Worm (Caenorhabditis elegans) whole organism, mixed stage, embryonic: ENCODE measurements around the gene H25K10.4.

Experiments used
- bed-3 ChIP-seq: fragments of 200-800 bp; sonication (Bioruptor generic); optimal IDR thresholded peaks from 3 replicates; lab custom pipeline; 2018; ENCODE audit warnings: mild to moderate bottlenecking, missing genetic modification characterization, moderate library complexity, missing compliant biosample characterization
- blmp-1 ChIP-seq: fragments of 150-350 bp; optimal IDR thresholded peaks from 2 replicates; lab custom pipeline; 2014; ENCODE audit warnings: missing biosample characterization, missing genetic modification characterization
- ceh-39 ChIP-seq: fragments of 150-350 bp; optimal IDR thresholded peaks from 2 replicates; lab custom pipeline; 2014; ENCODE audit warnings: missing biosample characterization, missing genetic modification characterization
- ceh-43 ChIP-seq: fragments of 200-800 bp; sonication (Bioruptor generic); optimal IDR thresholded peaks from 2 replicates; lab custom pipeline; 2018; ENCODE audit warnings: mild to moderate bottlenecking, missing genetic modification characterization, moderate library complexity, missing compliant biosample characterization
- ceh-83 ChIP-seq: fragments of 200-800 bp; sonication (Bioruptor generic); optimal IDR thresholded peaks from 2 replicates; lab custom pipeline; 2018; ENCODE audit warnings: mild to moderate bottlenecking, missing genetic modification characterization, missing compliant biosample characterization
- ces-1 ChIP-seq: fragments of 150-350 bp; optimal IDR thresholded peaks from 2 replicates; lab custom pipeline; 2014; ENCODE audit warnings: missing biosample characterization, missing genetic modification reagents, missing genetic modification characterization
- cnd-1 ChIP-seq: fragments of 200-800 bp; sonication (Bioruptor generic); optimal IDR thresholded peaks from 2 replicates; lab custom pipeline; 2018; ENCODE audit warnings: mild to moderate bottlenecking, missing genetic modification characterization, missing compliant biosample characterization
- drap-1 ChIP-seq: fragments of 200-800 bp; sonication (Bioruptor generic); optimal IDR thresholded peaks from 3 replicates; lab custom pipeline; 2018; ENCODE audit warnings: mild to moderate bottlenecking, missing genetic modification characterization, missing compliant biosample characterization
- elt-1 ChIP-seq: sonication (generic microtip); optimal IDR thresholded peaks from 2 replicates; lab custom pipeline; 2017; ENCODE audit warnings: missing genetic modification characterization, mild to moderate bottlenecking, missing compliant biosample characterization, antibody characterized with exemption, moderate library complexity, borderline replicate concordance; ENCODE audit not compliant: insufficient read depth
- elt-3 ChIP-seq: fragments of 150-350 bp; optimal IDR thresholded peaks from 2 replicates; lab custom pipeline; 2014; ENCODE audit warnings: missing biosample characterization, missing genetic modification characterization
- flh-1 ChIP-seq: fragments of 200-800 bp; sonication (Bioruptor generic); optimal IDR thresholded peaks from 2 replicates; lab custom pipeline; 2018; ENCODE audit warnings: mild to moderate bottlenecking, missing genetic modification characterization, moderate library complexity, missing compliant biosample characterization
- ham-2 ChIP-seq: fragments of 200-800 bp; sonication (Bioruptor generic); optimal IDR thresholded peaks from 2 replicates; lab custom pipeline; 2018; ENCODE audit warnings: mild to moderate bottlenecking, missing genetic modification characterization, missing compliant biosample characterization
- hlh-1 ChIP-seq: fragments of 150-350 bp; optimal IDR thresholded peaks from 2 replicates; lab custom pipeline; 2014; ENCODE audit warnings: missing biosample characterization, missing genetic modification reagents, missing genetic modification characterization
- lin-13 ChIP-seq: fragments of 150-350 bp; optimal IDR thresholded peaks from 2 replicates; lab custom pipeline; 2014; ENCODE audit warnings: missing biosample characterization, missing genetic modification characterization
- lin-32 ChIP-seq: fragments of 200-800 bp; sonication (Bioruptor generic); optimal IDR thresholded peaks from 2 replicates; lab custom pipeline; 2018; ENCODE audit warnings: mild to moderate bottlenecking, missing genetic modification characterization, missing compliant biosample characterization
- lsy-2 ChIP-seq: fragments of 150-350 bp; optimal IDR thresholded peaks from 2 replicates; lab custom pipeline; 2014; ENCODE audit warnings: missing biosample characterization, missing genetic modification characterization
- mab-5 ChIP-seq: fragments of 150-350 bp; optimal IDR thresholded peaks from 2 replicates; lab custom pipeline; 2014; ENCODE audit warnings: missing biosample characterization, missing genetic modification characterization
- mep-1 ChIP-seq: fragments of 150-350 bp; optimal IDR thresholded peaks from 2 replicates; lab custom pipeline; 2017; ENCODE audit warnings: missing biosample characterization, missing genetic modification reagents, missing genetic modification characterization, inconsistent platforms
- mls-2 ChIP-seq: sonication (generic microtip); optimal IDR thresholded peaks from 2 replicates; lab custom pipeline; 2016; ENCODE audit warnings: mild to moderate bottlenecking, missing genetic modification characterization, moderate library complexity, missing compliant biosample characterization
- nhr-12 ChIP-seq: fragments of 150-350 bp; optimal IDR thresholded peaks from 2 replicates; lab custom pipeline; 2014; ENCODE audit warnings: missing biosample characterization, missing genetic modification characterization
- nhr-2 ChIP-seq: fragments of 150-350 bp; optimal IDR thresholded peaks from 2 replicates; lab custom pipeline; 2014; ENCODE audit warnings: missing biosample characterization, missing genetic modification characterization
- nhr-237 ChIP-seq: fragments of 150-350 bp; optimal IDR thresholded peaks from 2 replicates; lab custom pipeline; 2014; ENCODE audit warnings: missing biosample characterization, missing genetic modification characterization
- nhr-28 ChIP-seq: fragments of 150-350 bp; optimal IDR thresholded peaks from 2 replicates; lab custom pipeline; 2014; ENCODE audit warnings: missing biosample characterization, missing genetic modification characterization
- pha-4 ChIP-seq: fragments of 150-350 bp; optimal IDR thresholded peaks from 2 replicates; lab custom pipeline; 2018; ENCODE audit warnings: missing biosample characterization, missing genetic modification reagents, missing genetic modification characterization
- snpc-4 ChIP-seq: fragments of 150-350 bp; optimal IDR thresholded peaks from 2 replicates; lab custom pipeline; 2014; ENCODE audit warnings: missing biosample characterization, missing genetic modification characterization
- sptf-1 ChIP-seq: sonication (generic microtip); optimal IDR thresholded peaks from 2 replicates; lab custom pipeline; 2017; ENCODE audit warnings: mild to moderate bottlenecking, missing genetic modification characterization, moderate library complexity, missing compliant biosample characterization
- tbx-8 ChIP-seq: fragments of 200-800 bp; sonication (Bioruptor generic); optimal IDR thresholded peaks from 2 replicates; lab custom pipeline; 2018; ENCODE audit warnings: mild to moderate bottlenecking, missing genetic modification characterization, moderate library complexity, missing compliant biosample characterization
- unc-120 ChIP-seq: sonication (generic microtip); optimal IDR thresholded peaks from 2 replicates; lab custom pipeline; 2017; ENCODE audit warnings: missing genetic modification characterization, missing compliant biosample characterization; ENCODE audit not compliant: poor library complexity, severe bottlenecking
- unc-39 ChIP-seq: fragments of 150-350 bp; optimal IDR thresholded peaks from 2 replicates; lab custom pipeline; 2014; ENCODE audit warnings: missing biosample characterization, missing genetic modification characterization
- zip-8 ChIP-seq: fragments of 150-350 bp; optimal IDR thresholded peaks from 2 replicates; lab custom pipeline; 2014; ENCODE audit warnings: missing biosample characterization, missing genetic modification characterization
- ztf-11 ChIP-seq: fragments of 150-350 bp; optimal IDR thresholded peaks from 2 replicates; lab custom pipeline; 2014; ENCODE audit warnings: missing biosample characterization, missing genetic modification characterization

Gene H25K10.4

ce11 chrIV:16186008-16186407 lies 39.8 kb upstream of the H25K10.4 start:
- TF ChIP-seq mep-1 (tag; lab: Kevin White, UChicago) (no peak), lin-13 (tag; lab: Kevin White, UChicago) (no peak), blmp-1 (no peak), cnd-1 (tag; lab: Kevin White, UChicago) (no peak), ztf-11 (tag; lab: Kevin White, UChicago) (no peak), bed-3 (GFP tag; lab: Kevin White, UChicago) (no peak), mls-2 (tag; lab: Kevin White, UChicago) (no peak), hlh-1 (tag; lab: Kevin White, UChicago) (no peak), snpc-4 (no peak), ceh-43 (GFP tag; lab: Kevin White, UChicago) (no peak), drap-1 (no peak), ces-1 (GFP tag; lab: Kevin White, UChicago) (no peak), unc-39 (tag; lab: Kevin White, UChicago) (no peak), nhr-2 (no peak), sptf-1 (tag; lab: Kevin White, UChicago) (no peak), flh-1 (GFP tag; lab: Kevin White, UChicago) (no peak)

DNA sequence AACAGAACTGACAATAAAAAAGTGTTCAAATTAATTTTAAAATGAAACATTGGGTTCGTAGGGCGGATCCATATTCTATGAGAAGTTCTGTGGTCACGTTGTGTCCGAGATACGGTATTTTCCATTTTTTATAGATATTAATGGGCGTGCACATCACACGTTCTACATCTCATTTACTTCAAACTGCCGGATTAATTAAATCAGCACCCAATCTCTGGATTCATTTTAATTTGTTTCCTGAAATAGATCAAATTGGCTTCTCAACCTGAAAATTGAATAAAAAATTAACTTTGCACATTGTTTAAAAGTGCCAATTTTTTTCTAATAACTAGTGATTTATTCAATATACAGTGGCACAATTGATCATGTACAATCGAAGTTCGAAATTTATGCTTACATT lies 34.2 kb upstream of the H25K10.4 start:
- TF ChIP-seq ceh-39 (no peak), ces-1 (GFP tag; lab: Kevin White, UChicago) (no peak)

- no peak for TF ChIP-seq flh-1 (GFP tag; lab: Kevin White, UChicago)
- TF ChIP-seq unc-120 = no peak
- no peak for TF ChIP-seq mls-2 (tag; lab: Kevin White, UChicago)
- no peak for TF ChIP-seq ceh-39
- TF ChIP-seq lsy-2 (tag; lab: Kevin White, UChicago) = no peak
- TF ChIP-seq elt-1 (tag; lab: Kevin White, UChicago) = no peak
- no peak for TF ChIP-seq pha-4
- TF ChIP-seq lin-32 (GFP tag; lab: Kevin White, UChicago) = no peak
- no peak for TF ChIP-seq tbx-8 (GFP tag; lab: Kevin White, UChicago)
These were observed 33.1 kb upstream of the H25K10.4 start for ce11 chrIV:16192754-16193153.

ce11 chrIV:16196717-16197116 lies 29.1 kb upstream of the H25K10.4 start, which contains the start of gene Y7A9A.1:
Gene Y7A9A.1, plus strand, starts transcription at chrIV:16197017.
- TF ChIP-seq elt-3 = no peak
- TF ChIP-seq nhr-28 = no peak
- no peak for TF ChIP-seq ceh-83 (GFP tag; lab: Kevin White, UChicago)
- TF ChIP-seq elt-1 (tag; lab: Kevin White, UChicago) = no peak
- no peak for TF ChIP-seq mls-2 (tag; lab: Kevin White, UChicago)
- TF ChIP-seq ceh-39 = no peak
- TF ChIP-seq bed-3 (GFP tag; lab: Kevin White, UChicago) = no peak
- TF ChIP-seq ham-2 (GFP tag; lab: Kevin White, UChicago) = no peak
- TF ChIP-seq ztf-11 (tag; lab: Kevin White, UChicago) = no peak
- TF ChIP-seq flh-1 (GFP tag; lab: Kevin White, UChicago) = no peak
- no peak for TF ChIP-seq unc-120
- TF ChIP-seq nhr-12 (tag; lab: Kevin White, UChicago) = no peak

DNA sequence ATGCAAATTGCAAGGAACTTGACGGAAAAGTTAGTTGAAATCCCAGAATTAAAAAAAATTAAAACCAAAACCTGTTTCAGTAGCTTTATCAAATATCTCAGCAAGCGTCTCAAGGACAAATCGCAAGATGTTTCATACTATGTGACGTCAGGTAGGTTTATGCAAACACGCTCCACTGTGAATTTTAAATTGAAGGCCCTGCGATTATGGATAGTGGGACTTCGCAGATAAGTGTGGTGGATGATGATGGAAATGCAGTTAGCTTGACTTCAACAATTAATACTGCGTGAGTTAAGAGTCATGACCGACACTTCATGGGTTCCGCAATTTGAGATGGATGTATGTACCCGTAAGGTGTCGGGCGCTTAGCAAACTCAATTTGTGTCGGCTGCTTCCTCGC lies 26.0 kb upstream of the H25K10.4 start:
- TF ChIP-seq snpc-4 = no peak
- no peak for TF ChIP-seq mls-2 (tag; lab: Kevin White, UChicago)
- TF ChIP-seq mab-5 (tag; lab: Kevin White, UChicago) = no peak
- no peak for TF ChIP-seq ham-2 (GFP tag; lab: Kevin White, UChicago)
- no peak for TF ChIP-seq ceh-39
- TF ChIP-seq ztf-11 (tag; lab: Kevin White, UChicago) = no peak
- TF ChIP-seq pha-4 = no peak
- TF ChIP-seq nhr-237 (tag; lab: Kevin White, UChicago) = no peak
- no peak for TF ChIP-seq nhr-12 (tag; lab: Kevin White, UChicago)
- TF ChIP-seq zip-8 (tag; lab: Kevin White, UChicago) = no peak
- TF ChIP-seq tbx-8 (GFP tag; lab: Kevin White, UChicago) = no peak
- no peak for TF ChIP-seq unc-39 (tag; lab: Kevin White, UChicago)
